Worm (Caenorhabditis elegans) whole organism, late embryonic: Measurements from ENCODE around the gene Y49E10.30.

ENCODE experiments used
- F13H6.1 ChIP-seq: sonication (generic microtip); optimal IDR thresholded peaks from 2 replicates; lab custom pipeline; 2016; ENCODE audit warnings: missing genetic modification characterization, missing compliant biosample characterization
- K02D7.2 ChIP-seq: sonication (generic microtip); optimal IDR thresholded peaks from 2 replicates; lab custom pipeline; 2017; ENCODE audit warnings: mild to moderate bottlenecking, missing genetic modification characterization, missing compliant biosample characterization
- K09A11.1 ChIP-seq: sonication (generic microtip); optimal IDR thresholded peaks from 2 replicates; lab custom pipeline; 2017; ENCODE audit warnings: antibody characterized with exemption, mild to moderate bottlenecking, missing genetic modification characterization, missing compliant biosample characterization; ENCODE audit not compliant: insufficient read depth
- T23F11.4 ChIP-seq: fragments of 200-800 bp; sonication (Bioruptor generic); optimal IDR thresholded peaks from 2 replicates; lab custom pipeline; 2018; ENCODE audit warnings: mild to moderate bottlenecking, missing genetic modification characterization, missing compliant biosample characterization
- Y22D7AL.16 ChIP-seq: sonication (generic microtip); optimal IDR thresholded peaks from 2 replicates; lab custom pipeline; 2016; ENCODE audit warnings: missing genetic modification characterization, missing compliant biosample characterization
- ahr-1 ChIP-seq: sonication (generic microtip); optimal IDR thresholded peaks from 2 replicates; lab custom pipeline; 2016; ENCODE audit warnings: missing genetic modification characterization, missing compliant biosample characterization
- ama-1 ChIP-seq: fragments of 150-350 bp; optimal IDR thresholded peaks from 2 replicates; lab custom pipeline; 2014
- ceh-19 ChIP-seq: fragments of 200-800 bp; sonication (Bioruptor generic); optimal IDR thresholded peaks from 2 replicates; lab custom pipeline; 2018; ENCODE audit warnings: mild to moderate bottlenecking, missing genetic modification characterization, missing compliant biosample characterization
- ceh-24 ChIP-seq: sonication (generic microtip); optimal IDR thresholded peaks from 2 replicates; lab custom pipeline; 2016; ENCODE audit warnings: mild to moderate bottlenecking, missing genetic modification characterization, missing compliant biosample characterization
- ceh-30 ChIP-seq: fragments of 150-350 bp; optimal IDR thresholded peaks from 2 replicates; lab custom pipeline; 2014; ENCODE audit warnings: missing biosample characterization, missing genetic modification characterization
- ceh-48 ChIP-seq: sonication (generic microtip); optimal IDR thresholded peaks from 2 replicates; lab custom pipeline; 2016; ENCODE audit warnings: missing genetic modification characterization, inconsistent platforms, missing compliant biosample characterization
- ceh-9 ChIP-seq: sonication (generic microtip); optimal IDR thresholded peaks from 2 replicates; lab custom pipeline; 2016; ENCODE audit warnings: mild to moderate bottlenecking, missing genetic modification characterization, inconsistent platforms, missing compliant biosample characterization
- che-1 ChIP-seq: sonication (generic microtip); optimal IDR thresholded peaks from 2 replicates; lab custom pipeline; 2016; ENCODE audit warnings: mild to moderate bottlenecking, missing genetic modification characterization, missing compliant biosample characterization
- dmd-4 ChIP-seq: sonication (generic microtip); optimal IDR thresholded peaks from 2 replicates; lab custom pipeline; 2016; ENCODE audit warnings: borderline replicate concordance, missing genetic modification characterization, missing compliant biosample characterization
- dve-1 ChIP-seq: sonication (generic microtip); optimal IDR thresholded peaks from 2 replicates; lab custom pipeline; 2017; ENCODE audit warnings: antibody characterized with exemption, mild to moderate bottlenecking, missing genetic modification characterization, missing compliant biosample characterization
- elt-2 ChIP-seq: sonication (generic microtip); optimal IDR thresholded peaks from 2 replicates; lab custom pipeline; 2016; ENCODE audit warnings: missing genetic modification reagents, missing genetic modification characterization, missing compliant biosample characterization
- ets-4 ChIP-seq: sonication (generic microtip); optimal IDR thresholded peaks from 2 replicates; lab custom pipeline; 2016; ENCODE audit warnings: missing genetic modification characterization, missing compliant biosample characterization
- hlh-30 ChIP-seq: sonication (generic microtip); optimal IDR thresholded peaks from 2 replicates; lab custom pipeline; 2017; ENCODE audit warnings: antibody characterized with exemption, missing genetic modification characterization, missing compliant biosample characterization; ENCODE audit not compliant: insufficient read depth
- lin-11 ChIP-seq: fragments of 200-800 bp; sonication (Bioruptor generic); optimal IDR thresholded peaks from 2 replicates; lab custom pipeline; 2018; ENCODE audit warnings: mild to moderate bottlenecking, missing genetic modification characterization, missing compliant biosample characterization
- madf-2 ChIP-seq: sonication (generic microtip); optimal IDR thresholded peaks from 2 replicates; lab custom pipeline; 2017; ENCODE audit warnings: missing genetic modification characterization, missing compliant biosample characterization
- mec-3 ChIP-seq: sonication (generic microtip); optimal IDR thresholded peaks from 2 replicates; lab custom pipeline; 2016; ENCODE audit warnings: borderline replicate concordance, missing genetic modification characterization, missing compliant biosample characterization
- nfya-1 ChIP-seq: sonication (generic microtip); optimal IDR thresholded peaks from 2 replicates; lab custom pipeline; 2017; ENCODE audit warnings: missing genetic modification characterization, mild to moderate bottlenecking, missing compliant biosample characterization, antibody characterized with exemption, moderate library complexity
- npax-4 ChIP-seq: sonication (generic microtip); optimal IDR thresholded peaks from 2 replicates; lab custom pipeline; 2016; ENCODE audit warnings: missing genetic modification characterization, missing compliant biosample characterization
- odd-2 ChIP-seq: sonication (generic microtip); optimal IDR thresholded peaks from 2 replicates; lab custom pipeline; 2017; ENCODE audit warnings: antibody characterized with exemption, mild to moderate bottlenecking, missing genetic modification characterization, missing compliant biosample characterization
- pat-9 ChIP-seq: fragments of 200-800 bp; sonication (Bioruptor generic); optimal IDR thresholded peaks from 2 replicates; lab custom pipeline; 2018; ENCODE audit warnings: mild to moderate bottlenecking, missing genetic modification characterization, moderate library complexity, missing compliant biosample characterization
- pax-1 ChIP-seq: fragments of 150-350 bp; optimal IDR thresholded peaks from 2 replicates; lab custom pipeline; 2014; ENCODE audit warnings: missing biosample characterization, missing genetic modification characterization
- ref-2 ChIP-seq: sonication (generic microtip); optimal IDR thresholded peaks from 2 replicates; lab custom pipeline; 2016; ENCODE audit warnings: missing genetic modification characterization, missing compliant biosample characterization
- sdc-2 ChIP-seq: sonication (generic microtip); optimal IDR thresholded peaks from 2 replicates; lab custom pipeline; 2016; ENCODE audit warnings: missing genotype, missing genetic modification characterization, missing compliant biosample characterization
- sox-2 ChIP-seq: fragments of 200-800 bp; sonication (Bioruptor generic); IDR thresholded peaks from 2 replicates; pipeline ENCODE4 v1.3.6; 2022; ENCODE audit warnings: missing genetic modification reagents, missing genetic modification characterization, missing compliant biosample characterization
- syd-9 ChIP-seq: sonication (generic microtip); optimal IDR thresholded peaks from 2 replicates; lab custom pipeline; 2016; ENCODE audit warnings: mild to moderate bottlenecking, missing genetic modification characterization, moderate library complexity, missing compliant biosample characterization
- tbx-7 ChIP-seq: sonication (generic microtip); optimal IDR thresholded peaks from 2 replicates; lab custom pipeline; 2016; ENCODE audit warnings: missing genotype, missing genetic modification characterization, missing compliant biosample characterization
- unc-3 ChIP-seq, 2 experiments: fragments of 200-800 bp in 1 of 2; sonication (Bioruptor generic) in 1 of 2; sonication (generic microtip) in 1 of 2; conservative IDR thresholded peaks in 1 of 2; optimal IDR thresholded peaks in 1 of 2; 2 replicates each; pipeline versions ENCODE4 v1.3.6 to Lab custom; 2016 to 2022; ENCODE audit warnings: missing compliant biosample characterization in 2 of 2, missing genetic modification characterization in 2 of 2, missing genetic modification reagents in 1 of 2
- unc-42 ChIP-seq: sonication (generic microtip); optimal IDR thresholded peaks from 2 replicates; lab custom pipeline; 2016; ENCODE audit warnings: missing genotype, missing genetic modification characterization, missing compliant biosample characterization
- unc-86 ChIP-seq: sonication (generic microtip); optimal IDR thresholded peaks from 2 replicates; lab custom pipeline; 2016; ENCODE audit warnings: missing genetic modification characterization, missing compliant biosample characterization
- zip-5 ChIP-seq: sonication (generic microtip); optimal IDR thresholded peaks from 2 replicates; lab custom pipeline; 2016; ENCODE audit warnings: missing genetic modification characterization, missing compliant biosample characterization
- ztf-16 ChIP-seq: sonication (generic microtip); optimal IDR thresholded peaks from 2 replicates; lab custom pipeline; 2017; ENCODE audit warnings: missing genetic modification characterization, missing compliant biosample characterization

Gene Y49E10.30

DNA sequence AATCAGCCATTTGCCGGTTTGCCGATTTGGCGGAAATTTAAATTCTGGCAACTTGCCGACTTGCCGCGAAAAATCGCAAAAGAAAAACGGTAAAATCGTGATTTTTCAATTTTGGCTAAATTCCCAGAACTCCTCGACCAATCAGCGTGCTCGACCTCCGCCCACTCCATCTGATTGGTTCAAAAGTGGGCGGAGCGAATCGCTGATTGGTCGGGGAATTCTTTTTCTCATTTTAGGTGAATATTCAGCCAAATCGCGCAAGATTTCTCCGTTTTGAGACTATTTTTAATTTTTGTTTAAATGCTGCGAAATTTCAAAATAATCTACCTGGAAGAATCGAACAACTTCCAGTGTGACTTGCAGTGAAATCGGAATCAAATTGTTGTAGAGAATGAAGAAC, 27.8 kb downstream of the Y49E10.30 start:
- no peak for TF ChIP-seq sdc-2 (tag; lab: Kevin White, UChicago)
- TF ChIP-seq T23F11.4 (GFP tag; lab: Kevin White, UChicago) = no peak
- TF ChIP-seq unc-42 (tag; lab: Kevin White, UChicago) = no peak
- peak; percentile 91 for TF ChIP-seq nfya-1 (tag; lab: Kevin White, UChicago)
- TF ChIP-seq pax-1 (tag; lab: Kevin White, UChicago) = no peak
- TF ChIP-seq, all 69 proteins: peak for 1

- no peak for TF ChIP-seq dmd-4
- TF ChIP-seq F13H6.1 (tag; lab: Kevin White, UChicago) = no peak
- peak; percentile 98 for TF ChIP-seq nfya-1 (tag; lab: Kevin White, UChicago)
These were observed 33.6 kb downstream of the Y49E10.30 start for ce11 chrIII:12420256-12420655.

DNA sequence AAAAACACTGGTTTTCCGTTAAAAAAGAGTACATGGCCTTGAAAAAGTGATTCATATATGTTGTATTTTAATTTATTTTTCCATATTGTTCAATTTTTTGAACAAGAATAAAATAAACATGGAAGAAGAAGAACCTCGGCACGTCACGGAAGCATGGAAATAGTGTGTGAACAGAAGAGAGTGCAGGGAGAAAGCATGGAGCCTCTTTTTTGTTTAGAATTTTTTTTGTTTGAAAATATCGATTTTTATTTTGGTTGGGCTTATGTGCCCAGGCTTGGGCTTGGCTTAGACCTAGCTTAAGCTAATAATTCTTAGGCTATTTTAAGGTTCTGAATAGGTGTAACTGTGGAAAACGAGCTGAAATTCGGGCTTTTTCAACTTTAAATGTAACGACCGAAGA, 35.0 kb downstream of the Y49E10.30 start, which contains the start of gene tat-1:
TSS of gene tat-1 (minus strand) at position 11 of the 400 bp plus-strand sequence.
- TF ChIP-seq ama-1 (no peak), ceh-48 (tag; lab: Kevin White, UChicago) (peak; percentile 25), F13H6.1 (tag; lab: Kevin White, UChicago) (no peak), lin-11 (tag; lab: Kevin White, UChicago) (no peak), ceh-24 (no peak)
- TF ChIP-seq, all 69 proteins: peak for 1

DNA sequence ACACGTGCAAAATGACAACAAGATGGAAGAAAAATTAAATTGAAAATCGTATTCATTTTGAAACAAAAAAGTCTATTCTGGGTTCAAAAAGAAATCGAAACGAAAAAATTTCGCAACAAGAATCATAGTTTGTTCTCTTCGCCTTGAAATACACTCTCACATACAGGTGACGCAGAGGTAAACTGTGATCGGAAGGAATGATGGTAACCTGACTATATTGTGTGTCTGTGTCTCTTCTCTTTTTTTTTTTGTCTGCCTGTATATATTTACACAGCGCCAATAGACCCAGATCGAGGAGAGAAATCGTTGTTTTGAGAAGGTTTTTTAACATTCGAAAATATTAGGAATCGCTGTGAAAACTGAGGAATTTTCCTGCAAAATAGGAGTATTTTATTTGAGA, 37.4 kb downstream of the Y49E10.30 start:
- TF ChIP-seq pax-1 (tag; lab: Kevin White, UChicago) (no peak), sdc-2 (tag; lab: Kevin White, UChicago) (no peak), K02D7.2 (tag; lab: Kevin White, UChicago) (no peak), Y22D7AL.16 (no peak), ztf-16 (tag; lab: Kevin White, UChicago) (no peak), K09A11.1 (tag; lab: Kevin White, UChicago) (no peak), syd-9 (tag; lab: Kevin White, UChicago) (no peak), odd-2 (no peak), ceh-9 (tag; lab: Kevin White, UChicago) (no peak), ceh-30 (tag; lab: Kevin White, UChicago) (no peak), che-1 (tag; lab: Kevin White, UChicago) (no peak), elt-2 (tag; lab: Kevin White, UChicago) (no peak), mec-3 (tag; lab: Kevin White, UChicago) (no peak), nfya-1 (tag; lab: Kevin White, UChicago) (no peak), ref-2 (no peak), T23F11.4 (GFP tag; lab: Kevin White, UChicago) (no peak), zip-5 (no peak), pat-9 (tag; lab: Kevin White, UChicago) (no peak), hlh-30 (tag; lab: Kevin White, UChicago) (no peak), sox-2 (GFP tag; lab: Robert Waterston, UW) (no peak)

DNA sequence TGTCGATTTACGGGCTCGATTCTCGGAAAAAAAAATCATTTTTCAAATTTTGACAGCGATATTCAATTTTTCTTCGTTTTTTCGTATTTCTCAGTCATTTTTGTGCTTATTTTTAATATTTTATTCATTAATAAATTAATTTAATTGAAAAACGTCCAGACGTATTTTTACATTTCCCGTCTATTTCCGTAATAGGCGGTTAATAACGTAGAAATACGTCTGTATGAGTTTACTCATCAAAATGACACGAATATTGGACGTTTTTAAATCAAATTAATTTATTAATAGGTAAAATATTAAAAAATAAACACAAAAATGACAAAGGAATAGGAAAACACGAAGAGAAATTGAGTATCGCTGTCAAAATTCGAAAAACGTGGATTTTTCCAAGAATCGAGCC, 38.0 kb downstream of the Y49E10.30 start:
- TF ChIP-seq T23F11.4 (GFP tag; lab: Kevin White, UChicago) (no peak), unc-3 (GFP tag; conservative IDR thresholded peaks at IDR 0.05; lab: Robert Waterston, UW) (no peak), unc-3 (tag; optimal IDR thresholded peaks at IDR 0.05; lab: Kevin White, UChicago) (no peak), ama-1 (no peak), ahr-1 (tag; lab: Kevin White, UChicago) (no peak), ceh-19 (GFP tag; lab: Kevin White, UChicago) (no peak), ets-4 (tag; lab: Kevin White, UChicago) (no peak), tbx-7 (no peak), sox-2 (GFP tag; lab: Robert Waterston, UW) (no peak), npax-4 (tag; lab: Kevin White, UChicago) (no peak), unc-86 (no peak), nfya-1 (tag; lab: Kevin White, UChicago) (no peak), madf-2 (tag; lab: Kevin White, UChicago) (no peak), dve-1 (tag; lab: Kevin White, UChicago) (no peak), elt-2 (tag; lab: Kevin White, UChicago) (no peak)
